Worm (Caenorhabditis elegans) whole organism, mixed stage, embryonic: ENCODE measurements around the gene obr-1.

ENCODE experiments used
- M03D4.4 ChIP-seq: sonication (generic microtip); optimal IDR thresholded peaks from 2 replicates; lab custom pipeline; 2017; ENCODE audit warnings: mild to moderate bottlenecking, missing genetic modification characterization, missing compliant biosample characterization
- ceh-43 ChIP-seq: fragments of 200-800 bp; sonication (Bioruptor generic); optimal IDR thresholded peaks from 2 replicates; lab custom pipeline; 2018; ENCODE audit warnings: mild to moderate bottlenecking, missing genetic modification characterization, moderate library complexity, missing compliant biosample characterization
- ces-1 ChIP-seq: fragments of 150-350 bp; optimal IDR thresholded peaks from 2 replicates; lab custom pipeline; 2014; ENCODE audit warnings: missing biosample characterization, missing genetic modification reagents, missing genetic modification characterization
- elt-3 ChIP-seq: fragments of 150-350 bp; optimal IDR thresholded peaks from 2 replicates; lab custom pipeline; 2014; ENCODE audit warnings: missing biosample characterization, missing genetic modification characterization
- nhr-76 ChIP-seq: sonication (generic microtip); optimal IDR thresholded peaks from 2 replicates; lab custom pipeline; 2017; ENCODE audit warnings: missing biosample characterization, missing genetic modification characterization
- pha-4 ChIP-seq: fragments of 150-350 bp; optimal IDR thresholded peaks from 2 replicates; lab custom pipeline; 2018; ENCODE audit warnings: missing biosample characterization, missing genetic modification reagents, missing genetic modification characterization
- snpc-4 ChIP-seq: fragments of 150-350 bp; optimal IDR thresholded peaks from 2 replicates; lab custom pipeline; 2014; ENCODE audit warnings: missing biosample characterization, missing genetic modification characterization
- tbx-8 ChIP-seq: fragments of 200-800 bp; sonication (Bioruptor generic); optimal IDR thresholded peaks from 2 replicates; lab custom pipeline; 2018; ENCODE audit warnings: mild to moderate bottlenecking, missing genetic modification characterization, moderate library complexity, missing compliant biosample characterization
- unc-39 ChIP-seq: fragments of 150-350 bp; optimal IDR thresholded peaks from 2 replicates; lab custom pipeline; 2014; ENCODE audit warnings: missing biosample characterization, missing genetic modification characterization

DNA sequence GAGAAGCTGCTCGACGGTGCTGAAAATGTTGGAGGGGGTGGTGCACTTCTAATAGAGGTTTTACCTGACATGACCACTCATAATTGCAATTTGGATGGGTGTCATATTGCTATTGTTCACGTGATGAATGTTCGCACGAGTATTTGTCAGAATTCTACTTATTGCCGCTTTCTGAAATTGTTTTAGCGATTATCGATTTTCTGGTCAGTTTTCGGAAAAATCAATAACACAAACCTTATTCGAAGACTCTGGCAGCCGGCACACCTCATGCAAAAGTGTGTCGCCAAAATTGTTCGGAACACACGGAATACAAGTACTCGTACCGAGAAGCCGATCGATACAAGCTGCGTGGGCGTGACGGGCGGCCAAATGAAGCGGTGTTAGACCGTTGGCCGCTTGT, 17.6 kb upstream of the obr-1 start:
- TF ChIP-seq pha-4 (tag; lab: Kevin White, UChicago) (no peak), M03D4.4 (tag; lab: Kevin White, UChicago) (no peak), ceh-43 (no peak), nhr-76 (tag; lab: Kevin White, UChicago) (no peak), elt-3 (tag; lab: Kevin White, UChicago) (no peak), snpc-4 (tag; lab: Kevin White, UChicago) (no peak), unc-39 (tag; lab: Kevin White, UChicago) (no peak), tbx-8 (no peak), ces-1 (GFP tag; lab: Kevin White, UChicago) (no peak)
